Fruit fly (Drosophila melanogaster) whole organism, embryonic: ENCODE results near the gene srl.

Source experiments
- ATbp ChIP-seq: fragments of 200-800 bp; sonication (Bioruptor generic); optimal IDR thresholded peaks from 2 replicates; lab custom pipeline; 2017; ENCODE audit warnings: missing biosample characterization, mild to moderate bottlenecking, missing genetic modification characterization, missing genetic modification reagents
- BEAF-32 ChIP-seq: fragments of 200-800 bp; sonication (Bioruptor generic); optimal IDR thresholded peaks from 3 replicates; lab custom pipeline; 2017; ENCODE audit warnings: missing biosample characterization, missing genetic modification characterization, mild to moderate bottlenecking, moderate library complexity, missing genetic modification reagents
- CG10274 ChIP-seq: fragments of 200-800 bp; sonication (Bioruptor generic); optimal IDR thresholded peaks from 3 replicates; lab custom pipeline; 2017; ENCODE audit warnings: missing biosample characterization, mild to moderate bottlenecking, missing genetic modification characterization
- CG10366 ChIP-seq: fragments of 200-800 bp; sonication (Bioruptor generic); IDR thresholded peaks from 2 replicates; pipeline ENCODE4 v1.3.6; 2022; ENCODE audit warnings: missing biosample characterization, missing genetic modification characterization
- CG10462 ChIP-seq: fragments of 200-800 bp; sonication (Bioruptor generic); optimal IDR thresholded peaks from 2 replicates; lab custom pipeline; 2016; ENCODE audit warnings: missing biosample characterization, missing genetic modification characterization
- CG10654 ChIP-seq: fragments of 200-800 bp; sonication (Bioruptor generic); optimal IDR thresholded peaks from 2 replicates; lab custom pipeline; 2016; ENCODE audit warnings: missing biosample characterization, missing genetic modification characterization
- CG10959 ChIP-seq: fragments of 200-800 bp; sonication (Bioruptor generic); IDR thresholded peaks from 2 replicates; pipeline ENCODE4 v1.3.6; 2022; ENCODE audit warnings: missing biosample characterization, missing genetic modification characterization
- CG11085 ChIP-seq: fragments of 200-800 bp; sonication (Bioruptor generic); IDR thresholded peaks from 2 replicates; pipeline ENCODE4 v1.3.6; 2022; ENCODE audit warnings: missing biosample characterization, missing genetic modification characterization
- CG13123 ChIP-seq: fragments of 200-800 bp; sonication (Bioruptor generic); optimal IDR thresholded peaks from 2 replicates; lab custom pipeline; 2016; ENCODE audit warnings: missing biosample characterization, missing genetic modification characterization
- CG16779 ChIP-seq: fragments of 200-800 bp; sonication (Bioruptor generic); IDR thresholded peaks from 2 replicates; pipeline ENCODE4 v1.3.6; 2022; ENCODE audit warnings: missing biosample characterization, missing genetic modification characterization
- CG17612 ChIP-seq: fragments of 200-800 bp; sonication (Bioruptor generic); IDR thresholded peaks from 2 replicates; pipeline ENCODE4 v1.3.6; 2022; ENCODE audit warnings: missing biosample characterization, missing genetic modification characterization
- CG17802 ChIP-seq: fragments of 200-800 bp; sonication (Bioruptor generic); optimal IDR thresholded peaks from 2 replicates; lab custom pipeline; 2018; ENCODE audit warnings: missing biosample characterization, mild to moderate bottlenecking, missing genetic modification characterization, moderate library complexity
- CG17912 ChIP-seq: fragments of 200-800 bp; sonication (Bioruptor generic); optimal IDR thresholded peaks from 2 replicates; lab custom pipeline; 2018; ENCODE audit warnings: missing biosample characterization, mild to moderate bottlenecking, missing genetic modification characterization
- CG2678 ChIP-seq: fragments of 200-800 bp; sonication (Bioruptor generic); optimal IDR thresholded peaks from 3 replicates; lab custom pipeline; 2019; ENCODE audit warnings: missing biosample characterization, mild to moderate bottlenecking, missing genetic modification characterization, moderate library complexity
- CG31365 ChIP-seq: fragments of 200-800 bp; sonication (Bioruptor generic); optimal IDR thresholded peaks from 2 replicates; lab custom pipeline; 2018; ENCODE audit warnings: missing biosample characterization, mild to moderate bottlenecking, missing genetic modification characterization
- CG4328 ChIP-seq: fragments of 200-800 bp; sonication (Bioruptor generic); optimal IDR thresholded peaks from 3 replicates; lab custom pipeline; 2017; ENCODE audit warnings: missing biosample characterization, missing genetic modification reagents, missing genetic modification characterization
- CG4707 ChIP-seq: fragments of 200-800 bp; sonication (Bioruptor generic); optimal IDR thresholded peaks from 2 replicates; lab custom pipeline; 2018; ENCODE audit warnings: missing biosample characterization, mild to moderate bottlenecking, missing genetic modification characterization, moderate library complexity
- CG6854 ChIP-seq: fragments of 200-800 bp; sonication (Bioruptor generic); optimal IDR thresholded peaks from 3 replicates; lab custom pipeline; 2017; ENCODE audit warnings: missing biosample characterization, mild to moderate bottlenecking, missing genetic modification characterization
- CG7839 ChIP-seq: fragments of 200-800 bp; sonication (Bioruptor generic); optimal IDR thresholded peaks from 3 replicates; lab custom pipeline; 2018; ENCODE audit warnings: missing biosample characterization, mild to moderate bottlenecking, missing genetic modification characterization, moderate library complexity
- CG7928 ChIP-seq: fragments of 200-800 bp; sonication (Bioruptor generic); optimal IDR thresholded peaks from 2 replicates; lab custom pipeline; 2017; ENCODE audit warnings: missing biosample characterization, mild to moderate bottlenecking, missing genetic modification characterization
- CG9609 ChIP-seq: fragments of 200-800 bp; sonication (Bioruptor generic); optimal IDR thresholded peaks from 3 replicates; lab custom pipeline; 2016; ENCODE audit warnings: missing biosample characterization, missing genetic modification characterization
- CrebB ChIP-seq: fragments of 200-800 bp; sonication (Bioruptor generic); optimal IDR thresholded peaks from 3 replicates; lab custom pipeline; 2018; ENCODE audit warnings: missing biosample characterization, mild to moderate bottlenecking, missing genetic modification characterization
- Deaf1 ChIP-seq: fragments of 200-800 bp; optimal IDR thresholded peaks from 3 replicates; lab custom pipeline; 2019; ENCODE audit warnings: missing biosample characterization, mild to moderate bottlenecking, missing genetic modification characterization, moderate library complexity
- Doc3 ChIP-seq: fragments of 200-800 bp; sonication (Bioruptor generic); IDR thresholded peaks from 3 replicates; pipeline ENCODE4 v1.3.6; 2022; ENCODE audit warnings: missing biosample characterization, missing genetic modification characterization; ENCODE audit not compliant: partially characterized antibody
- Dp ChIP-seq: fragments of 200-800 bp; sonication (Bioruptor generic); optimal IDR thresholded peaks from 2 replicates; lab custom pipeline; 2018; ENCODE audit warnings: missing biosample characterization, mild to moderate bottlenecking, missing genetic modification characterization, moderate library complexity
- HLH3B ChIP-seq: fragments of 200-800 bp; sonication (Bioruptor generic); IDR thresholded peaks from 2 replicates; pipeline ENCODE4 v1.3.6; 2022; ENCODE audit warnings: missing biosample characterization, missing genetic modification characterization
- Nf-YC ChIP-seq: fragments of 200-800 bp; optimal IDR thresholded peaks from 3 replicates; lab custom pipeline; 2019; ENCODE audit warnings: missing biosample characterization, mild to moderate bottlenecking, missing genetic modification characterization, moderate library complexity
- Oli ChIP-seq: fragments of 200-800 bp; sonication (Bioruptor generic); optimal IDR thresholded peaks from 2 replicates; lab custom pipeline; 2018; ENCODE audit warnings: missing biosample characterization, mild to moderate bottlenecking, missing genetic modification characterization, moderate library complexity
- Pdp1 ChIP-seq, 2 experiments: fragments of 200-800 bp; sonication (Bioruptor generic); optimal IDR thresholded peaks; 3 replicates each; lab custom pipeline; 2016; ENCODE audit warnings: missing biosample characterization in 2 of 2, missing genetic modification characterization in 2 of 2, mild to moderate bottlenecking in 1 of 2, moderate library complexity in 1 of 2
- Scr ChIP-seq: fragments of 200-800 bp; sonication (Bioruptor generic); IDR thresholded peaks from 2 replicates; pipeline ENCODE4 v1.3.6; 2022; ENCODE audit warnings: missing biosample characterization, missing genetic modification characterization; ENCODE audit not compliant: partially characterized antibody
- Six4 ChIP-seq: fragments of 200-800 bp; sonication (Bioruptor generic); optimal IDR thresholded peaks from 2 replicates; lab custom pipeline; 2016; ENCODE audit warnings: missing biosample characterization, missing genetic modification characterization
- Sox102F ChIP-seq: fragments of 200-800 bp; sonication (Bioruptor generic); optimal IDR thresholded peaks from 2 replicates; lab custom pipeline; 2018; ENCODE audit warnings: missing biosample characterization, mild to moderate bottlenecking, missing genetic modification characterization, moderate library complexity
- br ChIP-seq: fragments of >200 bp; optimal IDR thresholded peaks from 2 replicates; lab custom pipeline; 2017
- ci ChIP-seq: fragments of 200-800 bp; sonication (Bioruptor generic); IDR thresholded peaks from 3 replicates; pipeline ENCODE4 v1.3.6; 2022; ENCODE audit warnings: missing biosample characterization, missing genetic modification characterization
- dan ChIP-seq: fragments of 200-800 bp; sonication (Bioruptor generic); IDR thresholded peaks from 2 replicates; pipeline ENCODE4 v1.3.6; 2022; ENCODE audit warnings: missing biosample characterization, missing genetic modification characterization
- dpn ChIP-seq, 2 experiments: fragments of 200-800 bp; sonication (Bioruptor generic); optimal IDR thresholded peaks; 3 replicates each; lab custom pipeline; 2016; ENCODE audit warnings: missing biosample characterization in 2 of 2, missing genetic modification characterization in 2 of 2
- ham ChIP-seq: fragments of 200-800 bp; sonication (Bioruptor generic); IDR thresholded peaks from 2 replicates; pipeline ENCODE4 v1.3.6; 2022; ENCODE audit warnings: missing biosample characterization, missing genetic modification characterization
- hbn ChIP-seq: fragments of 200-800 bp; sonication (Bioruptor generic); IDR thresholded peaks from 2 replicates; pipeline ENCODE4 v1.3.6; 2022; ENCODE audit warnings: missing biosample characterization, missing genetic modification characterization; ENCODE audit not compliant: partially characterized antibody
- lola ChIP-seq, 3 experiments: fragments of >200 bp in 2 of 3; fragments of 200-800 bp in 1 of 3; sonication (Bioruptor generic) in 1 of 3; optimal IDR thresholded peaks; 2 replicates each; lab custom pipeline; 2017 to 2019; ENCODE audit warnings: missing biosample characterization in 3 of 3, missing genetic modification characterization in 3 of 3, mild to moderate bottlenecking in 1 of 3, moderate library complexity in 1 of 3
- mam ChIP-seq: fragments of 200-800 bp; sonication (Bioruptor generic); optimal IDR thresholded peaks from 3 replicates; lab custom pipeline; 2016; ENCODE audit warnings: missing biosample characterization, missing genetic modification characterization
- nau ChIP-seq: fragments of 200-800 bp; sonication (Bioruptor generic); optimal IDR thresholded peaks from 3 replicates; lab custom pipeline; 2017; ENCODE audit warnings: missing biosample characterization, mild to moderate bottlenecking, missing genetic modification characterization, missing genetic modification reagents
- nom ChIP-seq: fragments of 200-800 bp; sonication (Bioruptor generic); optimal IDR thresholded peaks from 2 replicates; lab custom pipeline; 2017; ENCODE audit warnings: missing biosample characterization, missing genetic modification characterization, mild to moderate bottlenecking, moderate library complexity, missing genetic modification reagents
- shn ChIP-seq: fragments of 200-800 bp; sonication (Bioruptor generic); optimal IDR thresholded peaks from 3 replicates; lab custom pipeline; 2016; ENCODE audit warnings: missing biosample characterization, missing genetic modification characterization
- slp2 ChIP-seq: fragments of 200-800 bp; sonication (Bioruptor generic); optimal IDR thresholded peaks from 2 replicates; lab custom pipeline; 2016; ENCODE audit warnings: missing biosample characterization, missing genetic modification characterization
- unpg ChIP-seq: fragments of 200-800 bp; sonication (Bioruptor generic); optimal IDR thresholded peaks from 3 replicates; lab custom pipeline; 2018; ENCODE audit warnings: missing biosample characterization, mild to moderate bottlenecking, missing genetic modification characterization, moderate library complexity
- vnd ChIP-seq: fragments of 200-800 bp; sonication (Bioruptor generic); IDR thresholded peaks from 3 replicates; pipeline ENCODE4 v1.3.6; 2022; ENCODE audit warnings: missing biosample characterization, missing genetic modification characterization; ENCODE audit not compliant: partially characterized antibody
- zen ChIP-seq: fragments of 200-800 bp; sonication (Bioruptor generic); optimal IDR thresholded peaks from 3 replicates; lab custom pipeline; 2018; ENCODE audit warnings: missing biosample characterization, mild to moderate bottlenecking, missing genetic modification characterization, moderate library complexity

Gene srl

dm6 chr3R:4378363-4379354 lies 50.5 kb downstream of the srl start, which contains the start of gene Sfxn1-3 (continued):
- peak; percentile 81 for TF ChIP-seq Deaf1 (tag; lab: Kevin White, UChicago)
- peak; percentile 26 for TF ChIP-seq CrebB (tag; lab: Kevin White, UChicago)
- peak; percentile 11 for TF ChIP-seq CG10462 (GFP tag; lab: Kevin White, UChicago)
- TF ChIP-seq vnd: no peak
- TF ChIP-seq CG16779 (GFP tag; lab: Robert Waterston, UW): peak; percentile 81
- TF ChIP-seq CG10366 (GFP tag; lab: Robert Waterston, UW): no peak
- TF ChIP-seq CG4707 (GFP tag; lab: Kevin White, UChicago): no peak
- TF ChIP-seq BEAF-32 (GFP tag; lab: Kevin White, UChicago): peak; percentile 40
- peak; percentile 13 to 99 for TF ChIP-seq Pdp1 (GFP tag; optimal IDR thresholded peaks at IDR 0.05; lab: Kevin White, UChicago)
- TF ChIP-seq mam: peak; percentile 30
- TF ChIP-seq CG31365 (tag; lab: Kevin White, UChicago): peak; percentile 11
- no peak for TF ChIP-seq lola (GFP tag; optimal IDR thresholded peaks at IDR 0.05; lab: Kevin White, UChicago)
- TF ChIP-seq CG17612 (GFP tag; lab: Robert Waterston, UW): no peak
- no peak for TF ChIP-seq zen (tag; lab: Kevin White, UChicago)
- TF ChIP-seq CG9609 (GFP tag; lab: Kevin White, UChicago): no peak
- TF ChIP-seq CG7928: peak; percentile 84
- TF ChIP-seq CG10654 (GFP tag; lab: Kevin White, UChicago): no peak
- peak; percentile 55 for TF ChIP-seq CG2678 (tag; lab: Kevin White, UChicago)
- no peak for TF ChIP-seq shn (GFP tag; lab: Kevin White, UChicago)
- peak; percentile 39; the same call in 1 of the 2 replicates for TF ChIP-seq hbn (GFP tag; lab: Robert Waterston, UW)
- no peak for TF ChIP-seq dan
- peak; percentile 33 for TF ChIP-seq CG7839 (tag; lab: Kevin White, UChicago)
- no peak for TF ChIP-seq Six4 (GFP tag; lab: Kevin White, UChicago)
- TF ChIP-seq CG4328 (GFP tag; lab: Kevin White, UChicago): peak; percentile 67
- TF ChIP-seq CG11085 (GFP tag; lab: Robert Waterston, UW): no peak; the same call in 1 of the 2 replicates
- no peak for TF ChIP-seq CG10274
- TF ChIP-seq Dp: peak; percentile 12
- TF ChIP-seq CG10959 (GFP tag; lab: Robert Waterston, UW): no peak
- no peak for TF ChIP-seq Sox102F (GFP tag; lab: Kevin White, UChicago)
- no peak for TF ChIP-seq CG13123 (GFP tag; lab: Kevin White, UChicago)
- TF ChIP-seq unpg (GFP tag; lab: Kevin White, UChicago): peak; percentile 27
- peak; percentile 46 for TF ChIP-seq CG17912 (GFP tag; lab: Kevin White, UChicago)
- TF ChIP-seq Scr (GFP tag; lab: Robert Waterston, UW): 0 out of 2 replicates have a peak, but pooled peaks have one; percentile 35
- TF ChIP-seq br (lab: Kevin White, UChicago): no peak
- no peak for TF ChIP-seq ham (GFP tag; lab: Robert Waterston, UW)
- peak; percentile 56 for TF ChIP-seq Nf-YC (tag; lab: Kevin White, UChicago)
- TF ChIP-seq nau (GFP tag; lab: Kevin White, UChicago): peak; percentile 68
- TF ChIP-seq HLH3B (GFP tag; lab: Robert Waterston, UW): 0 out of 2 replicates have a peak, but pooled peaks have one; percentile 8
- TF ChIP-seq ATbp: no peak
- TF ChIP-seq ci (GFP tag; lab: Robert Waterston, UW): peak; percentile 73
- TF ChIP-seq Oli (tag; lab: Kevin White, UChicago): no peak
- peak; percentile 61 for TF ChIP-seq CG6854 (GFP tag; lab: Kevin White, UChicago)
- peak; percentile 20; the same call in 1 of the 3 replicates for TF ChIP-seq Doc3 (GFP tag; lab: Robert Waterston, UW)
- TF ChIP-seq dpn (GFP tag; optimal IDR thresholded peaks at IDR 0.05; lab: Kevin White, UChicago): peak; percentile 11 to 45
- no peak for TF ChIP-seq CG17802
- no peak for TF ChIP-seq slp2 (GFP tag; lab: Kevin White, UChicago)
- peak; percentile 78 for TF ChIP-seq nom (GFP tag; lab: Kevin White, UChicago)
